Fruit fly (Drosophila melanogaster) whole organism, adult: ENCODE results near the gene CG43094.
A peak's percentile ranks its signal among the peaks of the same experiment; 100 is the strongest.

Source experiments
- CG1620 ChIP-seq: fragments of 200-800 bp; sonication (Bioruptor generic); optimal IDR thresholded peaks from 2 replicates; lab custom pipeline; 2016; ENCODE audit warnings: missing biosample characterization, missing genetic modification characterization
- CG5204 ChIP-seq: fragments of 200-800 bp; sonication (Bioruptor generic); optimal IDR thresholded peaks from 2 replicates; lab custom pipeline; 2016; ENCODE audit warnings: missing biosample characterization, missing genetic modification characterization
- CG7101 ChIP-seq: fragments of 200-800 bp; sonication (Bioruptor generic); optimal IDR thresholded peaks from 2 replicates; lab custom pipeline; 2018; ENCODE audit warnings: missing biosample characterization, mild to moderate bottlenecking, missing genetic modification characterization, moderate library complexity
- kay ChIP-seq: fragments of 200-800 bp; sonication (Bioruptor generic); peaks from one replicate; lab custom pipeline; 2016; ENCODE audit warnings: missing biosample characterization, missing genetic modification characterization, borderline replicate concordance

DNA sequence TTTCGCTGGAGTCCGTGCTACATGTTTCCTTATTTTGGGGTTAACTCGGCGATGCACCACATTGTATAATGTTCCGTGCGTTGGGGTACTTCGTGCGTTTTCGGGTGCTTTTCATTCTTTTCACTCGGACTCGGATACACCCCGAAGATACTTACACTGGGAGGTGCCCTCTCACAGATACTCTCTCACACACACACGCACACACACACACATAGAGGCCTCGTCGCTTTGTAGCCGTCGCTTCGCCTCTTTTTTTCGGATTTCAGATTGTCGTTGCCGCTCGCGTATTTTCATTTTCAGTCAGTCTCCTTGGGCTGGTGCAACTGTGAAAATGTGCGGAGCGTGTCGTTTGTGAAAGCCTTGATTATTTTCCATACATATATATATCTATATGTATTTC, 10.6 kb upstream of the CG43094 start:
- TF ChIP-seq CG5204 (GFP tag; lab: Kevin White, UChicago) (peak; percentile 29), kay (GFP tag; lab: Kevin White, UChicago) (no peak), CG7101 (peak; percentile 57), CG1620 (GFP tag; lab: Kevin White, UChicago) (peak; percentile 2)
